Fruit fly (Drosophila melanogaster) whole organism, prepupa: ENCODE results near the gene if.

Experiments
- CG10631 ChIP-seq: fragments of 200-800 bp; sonication (Bioruptor generic); optimal IDR thresholded peaks from 2 replicates; lab custom pipeline; 2016; ENCODE audit warnings: missing biosample characterization, missing genetic modification characterization
- CG32006 ChIP-seq: fragments of 200-800 bp; sonication (Bioruptor generic); optimal IDR thresholded peaks from 3 replicates; lab custom pipeline; 2017; ENCODE audit warnings: missing biosample characterization, mild to moderate bottlenecking, missing genetic modification characterization
- CG8319 ChIP-seq: fragments of 200-800 bp; sonication (Bioruptor generic); optimal IDR thresholded peaks from 3 replicates; lab custom pipeline; 2016; ENCODE audit warnings: missing biosample characterization, missing genetic modification characterization
- Gug ChIP-seq: fragments of 200-800 bp; sonication (Bioruptor generic); IDR thresholded peaks from 2 replicates; pipeline ENCODE4 v1.3.6; 2022; ENCODE audit warnings: missing biosample characterization, missing genetic modification characterization
- Hr39 ChIP-seq: fragments of 200-800 bp; sonication (Bioruptor generic); optimal IDR thresholded peaks from 2 replicates; lab custom pipeline; 2016; ENCODE audit warnings: missing biosample characterization, missing genetic modification characterization
- Lpt ChIP-seq: fragments of 200-800 bp; sonication (Bioruptor generic); optimal IDR thresholded peaks from 3 replicates; lab custom pipeline; 2016; ENCODE audit warnings: missing biosample characterization, missing genetic modification characterization
- Smox ChIP-seq: fragments of 200-800 bp; sonication (Bioruptor generic); optimal IDR thresholded peaks from 3 replicates; lab custom pipeline; 2016; ENCODE audit warnings: missing biosample characterization, missing genetic modification characterization
- Sox102F ChIP-seq: fragments of 200-800 bp; sonication (Bioruptor generic); optimal IDR thresholded peaks from 2 replicates; lab custom pipeline; 2016; ENCODE audit warnings: missing biosample characterization, mild to moderate bottlenecking, missing genetic modification characterization
- acj6 ChIP-seq: fragments of 200-800 bp; sonication (Bioruptor generic); optimal IDR thresholded peaks from 3 replicates; lab custom pipeline; 2016; ENCODE audit warnings: missing biosample characterization, missing genetic modification characterization
- lz ChIP-seq: fragments of 200-800 bp; sonication (Bioruptor generic); optimal IDR thresholded peaks from 3 replicates; lab custom pipeline; 2016; ENCODE audit warnings: missing biosample characterization, missing genetic modification characterization

DNA sequence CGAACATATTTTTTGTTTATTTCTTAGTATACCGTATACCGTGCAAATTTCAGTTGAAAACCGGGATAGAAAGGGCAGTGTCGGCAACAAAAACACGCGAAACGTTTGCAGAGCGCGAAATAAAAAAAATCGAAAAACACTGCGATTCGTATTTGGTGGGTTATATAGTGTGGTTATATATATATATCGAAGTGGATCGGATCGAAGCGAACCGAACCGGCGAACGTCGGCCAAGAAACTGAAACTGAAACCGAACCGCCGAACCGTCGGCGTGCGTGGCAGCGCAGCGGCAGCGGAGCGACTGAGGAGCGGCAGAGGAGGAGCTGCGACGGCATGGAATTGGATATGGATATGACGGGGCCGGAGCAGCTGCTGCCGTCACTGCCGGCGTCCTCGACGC, 62.1 kb downstream of the if start, which contains the start of the genes CG32572 and CG34325:
- TF ChIP-seq CG10631 (GFP tag; lab: Kevin White, UChicago) (no peak), acj6 (GFP tag; lab: Kevin White, UChicago) (no peak), Smox (GFP tag; lab: Kevin White, UChicago) (no peak), CG32006 (GFP tag; lab: Kevin White, UChicago) (no peak), Gug (GFP tag; lab: Robert Waterston, UW) (no peak), Sox102F (GFP tag; lab: Kevin White, UChicago) (no peak), CG8319 (GFP tag; lab: Kevin White, UChicago) (no peak), Hr39 (GFP tag; lab: Kevin White, UChicago) (no peak), Lpt (no peak), lz (GFP tag; lab: Kevin White, UChicago) (no peak)
